Fruit fly (Drosophila melanogaster) Kc167 (cell line): ENCODE measurements around the gene CG9525.

Source experiments
- Myc ChIP-seq: fragments of >200 bp; optimal IDR thresholded peaks from 2 replicates; lab custom pipeline; 2017; ENCODE audit warnings: missing external identifiers
- Sin3A ChIP-seq: fragments of >200 bp; optimal IDR thresholded peaks from 2 replicates; lab custom pipeline; 2018; ENCODE audit warnings: missing external identifiers
- h ChIP-seq: fragments of >200 bp; optimal IDR thresholded peaks from 3 replicates; lab custom pipeline; 2018; ENCODE audit warnings: missing external identifiers
- insv ChIP-seq: fragments of >200 bp; optimal IDR thresholded peaks from 3 replicates; lab custom pipeline; 2018; ENCODE audit warnings: missing external identifiers
- psq ChIP-seq: fragments of >200 bp; optimal IDR thresholded peaks from 2 replicates; lab custom pipeline; 2017; ENCODE audit warnings: missing external identifiers
- ttk ChIP-seq: sonication (Bioruptor generic); optimal IDR thresholded peaks from 2 replicates; lab custom pipeline; 2017; ENCODE audit warnings: missing external identifiers

The CG9525 gene

DNA sequence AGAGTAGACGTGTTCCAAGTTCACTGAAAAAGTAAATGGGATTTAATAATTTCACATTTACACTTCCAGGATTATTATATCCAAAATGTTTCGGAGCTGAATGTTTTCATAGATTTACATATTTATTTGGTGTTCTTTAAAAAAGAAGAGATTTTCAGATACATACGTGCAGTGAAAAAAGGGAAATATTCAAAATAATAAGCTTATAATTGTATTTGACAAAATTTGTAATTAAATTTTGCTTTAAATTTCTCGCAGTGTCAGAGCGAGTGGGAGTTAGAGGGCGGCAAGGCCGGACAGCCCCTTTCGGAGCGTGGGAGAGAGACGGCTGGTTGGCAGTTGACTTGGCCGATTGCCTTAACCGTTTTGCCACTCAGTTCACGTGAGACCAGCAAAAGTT is 25.2 kb downstream of the CG9525 start, which contains the start of gene Tsp29Fb:
Tsp29Fb (plus strand) TSS at position 388 of the 400 bp plus-strand sequence.
- TF ChIP-seq Myc (no peak), Sin3A (no peak), insv (no peak), psq (lab: Kevin White, UChicago) (no peak), h (no peak), ttk (lab: Kevin White, UChicago) (no peak)

DNA sequence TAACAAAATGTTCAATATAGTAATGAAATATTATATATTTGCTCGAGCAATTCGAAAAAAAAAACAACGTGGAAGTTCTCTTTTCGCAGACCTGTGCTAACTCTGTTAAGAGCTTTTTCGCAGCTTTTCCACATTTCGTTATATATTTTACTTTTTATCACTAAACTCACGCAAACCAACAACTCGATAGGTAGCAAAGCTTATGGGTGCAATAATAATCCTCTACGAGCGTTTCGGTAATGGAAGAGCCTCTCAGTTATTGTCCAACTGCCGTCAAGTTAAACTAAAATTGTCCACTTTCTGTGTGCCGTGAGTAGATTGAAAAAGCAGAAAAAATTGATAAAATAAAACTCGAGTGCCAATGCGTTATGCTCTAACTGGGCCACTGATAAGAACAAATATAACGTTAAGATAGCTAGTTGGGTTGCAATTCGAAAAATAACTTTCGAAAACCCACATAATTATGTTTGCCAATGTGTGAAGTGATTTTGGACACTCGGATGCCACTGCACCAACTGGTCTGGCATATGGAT is 28.4 kb downstream of the CG9525 start, which contains the start of gene Tsp29Fa:
Tsp29Fa (plus strand) TSS at position 253 of the 533 bp plus-strand sequence.
- TF ChIP-seq h (no peak), psq (lab: Kevin White, UChicago) (no peak), ttk (lab: Kevin White, UChicago) (no peak), insv (no peak), Myc (no peak)

DNA sequence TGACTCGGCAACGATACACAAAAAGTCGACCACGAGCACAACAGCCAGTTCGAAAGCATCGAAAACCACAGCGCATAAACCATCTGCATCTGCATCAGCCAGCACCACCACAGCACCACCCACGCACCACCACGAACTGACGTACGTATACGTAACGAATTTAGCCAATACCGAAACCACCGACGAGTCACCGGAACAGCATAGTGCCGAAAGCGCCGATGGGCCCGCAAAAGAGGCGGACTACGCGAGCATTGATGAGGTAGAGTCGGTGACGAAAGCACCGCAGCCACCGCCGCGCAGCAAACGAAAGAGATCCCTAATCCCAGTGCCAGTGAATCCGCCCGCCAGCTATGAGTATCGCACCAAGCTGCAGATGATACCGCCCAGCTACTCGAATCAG is 31.0 kb downstream of the CG9525 start:
- TF ChIP-seq insv = no peak
- no peak for TF ChIP-seq Sin3A
- no peak for TF ChIP-seq psq (lab: Kevin White, UChicago)
- TF ChIP-seq h = no peak
- no peak for TF ChIP-seq Myc
- TF ChIP-seq ttk (lab: Kevin White, UChicago) = no peak

DNA sequence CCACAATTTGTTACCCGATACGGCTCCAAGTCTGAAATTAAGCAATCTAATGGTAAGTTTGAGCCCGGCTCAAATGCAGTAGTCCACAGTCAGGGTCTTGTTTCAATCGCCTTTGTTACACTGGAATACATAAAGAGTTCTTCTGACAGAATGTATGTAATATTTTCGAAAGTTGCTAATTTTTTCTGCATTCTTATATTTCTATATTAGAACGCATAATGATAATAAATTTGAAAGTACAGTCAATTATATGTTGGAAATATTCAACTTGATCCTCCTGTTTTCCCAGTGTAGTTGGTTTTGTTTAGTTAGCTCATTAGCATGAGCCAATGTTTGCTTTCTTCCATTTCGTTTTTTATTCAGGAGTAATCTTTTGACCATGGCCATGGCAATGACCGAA is 38.7 kb downstream of the CG9525 start:
- no peak for TF ChIP-seq psq (lab: Kevin White, UChicago)
- no peak for TF ChIP-seq Sin3A
- TF ChIP-seq Myc = no peak
- no peak for TF ChIP-seq h
- no peak for TF ChIP-seq ttk (lab: Kevin White, UChicago)
- TF ChIP-seq insv = no peak

DNA sequence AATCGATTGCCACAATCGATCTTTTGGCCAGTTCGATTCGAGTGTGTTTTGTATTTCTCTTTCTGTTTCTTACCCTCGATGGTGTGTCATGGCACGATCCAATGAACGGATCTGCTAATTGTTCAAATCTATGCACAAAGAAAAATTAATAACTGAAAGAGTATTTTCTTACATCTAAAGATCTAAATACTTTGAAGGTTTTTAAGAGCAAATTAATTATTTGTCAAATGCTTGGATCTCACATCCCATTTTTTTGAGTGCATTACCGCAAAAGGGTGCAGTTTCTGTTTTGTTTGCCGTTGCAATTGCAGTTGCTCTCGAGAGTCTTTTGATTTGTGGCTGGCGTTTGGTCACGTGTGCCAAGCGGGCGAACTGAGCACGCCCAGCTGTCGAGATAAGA is 40.2 kb downstream of the CG9525 start:
- no peak for TF ChIP-seq Myc
- no peak for TF ChIP-seq insv
- no peak for TF ChIP-seq h
- no peak for TF ChIP-seq Sin3A
- no peak for TF ChIP-seq ttk (lab: Kevin White, UChicago)
- TF ChIP-seq psq (lab: Kevin White, UChicago) = no peak

DNA sequence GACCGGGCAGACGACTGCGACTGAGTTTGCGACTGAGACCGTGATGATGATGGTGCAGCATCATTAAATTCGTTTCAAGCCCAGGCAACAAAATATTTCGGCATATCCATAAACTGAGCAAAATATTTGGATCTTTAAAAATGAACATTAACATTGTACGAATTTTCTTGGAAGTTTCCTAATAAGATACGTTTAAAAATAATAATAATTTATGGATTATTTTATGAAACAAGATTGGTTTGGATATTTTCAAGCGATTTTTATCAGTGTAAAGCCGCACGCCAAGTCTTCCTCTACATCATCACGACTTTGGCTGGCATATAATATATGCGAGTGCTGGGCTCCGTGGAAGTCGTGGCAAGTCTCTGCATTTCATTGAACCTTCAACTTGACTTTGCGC is 41.9 kb downstream of the CG9525 start:
- TF ChIP-seq h = no peak
- no peak for TF ChIP-seq ttk (lab: Kevin White, UChicago)
- no peak for TF ChIP-seq Sin3A
- TF ChIP-seq Myc = no peak
- no peak for TF ChIP-seq insv
- no peak for TF ChIP-seq psq (lab: Kevin White, UChicago)

DNA sequence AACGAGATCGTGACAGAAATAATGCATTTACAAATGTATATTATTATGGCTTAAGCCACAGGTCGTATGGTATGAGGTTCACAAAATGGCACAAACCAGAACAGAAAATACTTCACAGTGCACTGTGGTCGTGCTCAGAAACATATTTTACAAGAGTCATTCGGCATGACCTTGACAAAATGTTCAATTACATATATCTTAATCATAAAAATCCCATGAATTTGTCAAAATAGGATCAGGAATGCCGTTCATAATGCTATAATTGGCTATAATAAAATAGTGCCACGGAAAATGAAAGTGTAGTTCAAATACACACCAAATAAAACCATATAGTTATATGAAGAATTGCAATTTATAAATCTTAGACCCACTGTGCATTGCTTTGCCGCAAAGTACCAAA is 42.5 kb downstream of the CG9525 start:
- no peak for TF ChIP-seq Sin3A
- no peak for TF ChIP-seq ttk (lab: Kevin White, UChicago)

DNA sequence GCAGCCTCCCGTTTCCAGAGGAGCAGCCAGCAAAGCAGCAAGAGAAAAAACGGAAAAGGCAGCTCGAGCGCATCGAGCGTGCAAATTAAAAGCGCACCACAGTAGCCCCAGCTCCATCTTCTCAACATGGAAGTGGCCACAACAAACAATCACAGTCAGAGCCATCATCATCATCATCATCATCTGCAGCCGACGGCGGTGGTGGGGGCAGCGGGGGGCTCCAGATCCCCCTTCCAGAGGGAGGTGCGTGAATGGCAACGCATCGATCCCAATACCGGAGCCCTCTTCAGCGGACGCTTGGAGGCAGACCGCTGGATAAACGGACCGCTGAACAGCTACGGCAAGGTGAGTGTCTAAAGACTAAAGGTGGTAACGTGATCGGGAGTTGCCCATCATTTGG is 46.4 kb downstream of the CG9525 start:
- TF ChIP-seq Myc (no peak), h (no peak), Sin3A (no peak), psq (lab: Kevin White, UChicago) (no peak), insv (no peak)
